Fruit fly (Drosophila melanogaster) S2 (cell line): ENCODE data around the gene CG5498.

Experiments used
- CG8478 ChIP-seq: fragments of >200 bp; optimal IDR thresholded peaks from 2 replicates; lab custom pipeline; 2018
- CTCF ChIP-seq, 2 experiments: fragments of >200 bp; optimal IDR thresholded peaks; 2 replicates each; lab custom pipeline; 2018

DNA sequence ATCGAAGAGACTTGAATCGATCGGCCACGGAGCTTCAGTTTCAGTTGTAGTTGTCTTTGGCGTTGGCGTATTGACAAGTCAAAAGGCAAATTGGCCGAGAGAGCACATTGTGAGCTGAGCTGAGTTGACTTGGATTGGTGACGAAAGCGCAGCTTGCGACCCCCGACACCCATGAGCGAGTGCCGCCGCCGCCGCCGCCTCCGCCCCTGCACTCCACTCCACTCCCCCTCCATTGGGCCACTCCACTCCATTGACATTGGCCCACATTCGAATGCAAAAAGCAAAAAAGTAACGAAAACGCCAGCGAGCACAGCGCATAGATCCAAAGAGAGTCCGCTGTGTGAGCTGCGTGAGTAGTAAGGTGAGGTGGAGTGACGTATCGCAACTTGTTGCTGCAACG lies 13.9 kb upstream of the CG5498 start:
- TF ChIP-seq CG8478 (lab: Kevin White, UChicago) (no peak), CTCF (optimal IDR thresholded peaks at IDR 0.05; lab: Kevin White, UChicago) (no peak)
